Fruit fly (Drosophila melanogaster) whole organism, wandering third instar larva: ENCODE data around the gene SP1029.

Experiments used
- Abd-B ChIP-seq: fragments of >200 bp; optimal IDR thresholded peaks from 2 replicates; lab custom pipeline; 2017; ENCODE audit warnings: missing biosample characterization, missing genetic modification characterization
- CG32264 ChIP-seq: fragments of 200-800 bp; sonication (Bioruptor generic); optimal IDR thresholded peaks from 2 replicates; lab custom pipeline; 2016; ENCODE audit warnings: missing biosample characterization, missing genetic modification characterization
- CG9705 ChIP-seq: fragments of 200-800 bp; sonication (Bioruptor generic); optimal IDR thresholded peaks from 2 replicates; lab custom pipeline; 2018; ENCODE audit warnings: missing biosample characterization, mild to moderate bottlenecking, missing genetic modification characterization
- CrebA ChIP-seq: fragments of 200-800 bp; sonication (Bioruptor generic); optimal IDR thresholded peaks from 2 replicates; lab custom pipeline; 2016; ENCODE audit warnings: missing biosample characterization, mild to moderate bottlenecking, missing genetic modification characterization, borderline replicate concordance
- Dfd ChIP-seq: fragments of >200 bp; optimal IDR thresholded peaks from 2 replicates; lab custom pipeline; 2017; ENCODE audit warnings: missing biosample characterization, missing genetic modification characterization
- Dif ChIP-seq: fragments of 200-275, 200-300 bp; sonication (Bioruptor generic); optimal IDR thresholded peaks from 2 replicates; lab custom pipeline; 2018; ENCODE audit warnings: missing biosample characterization, missing genetic modification characterization; ENCODE audit not compliant: partially characterized antibody
- GATAd ChIP-seq: sonication (Bioruptor generic); optimal IDR thresholded peaks from 2 replicates; lab custom pipeline; 2016; ENCODE audit warnings: missing biosample characterization, missing genetic modification characterization
- HLH106 ChIP-seq: fragments of 200-800 bp; optimal IDR thresholded peaks from 3 replicates; lab custom pipeline; 2019; ENCODE audit warnings: missing biosample characterization, mild to moderate bottlenecking, missing genetic modification characterization, moderate library complexity
- Hnf4 ChIP-seq: fragments of 200-800 bp; sonication (Bioruptor generic); optimal IDR thresholded peaks from 2 replicates; lab custom pipeline; 2016; ENCODE audit warnings: missing biosample characterization, mild to moderate bottlenecking, missing genetic modification characterization
- Hr78 ChIP-seq: fragments of >200 bp; optimal IDR thresholded peaks from 2 replicates; lab custom pipeline; 2017; ENCODE audit warnings: missing biosample characterization, missing genetic modification characterization
- Hr83 ChIP-seq: fragments of 200-300 bp; sonication (Bioruptor generic); optimal IDR thresholded peaks from 2 replicates; lab custom pipeline; 2016; ENCODE audit warnings: missing biosample characterization, mild to moderate bottlenecking, missing genetic modification characterization, moderate library complexity; ENCODE audit not compliant: poor library complexity, severe bottlenecking
- Jra ChIP-seq: sonication (Bioruptor generic); optimal IDR thresholded peaks from 2 replicates; lab custom pipeline; 2016; ENCODE audit warnings: missing biosample characterization, missing genetic modification characterization
- Mio ChIP-seq: sonication (Bioruptor generic); optimal IDR thresholded peaks from 2 replicates; lab custom pipeline; 2016; ENCODE audit warnings: missing biosample characterization, missing genetic modification characterization
- Myc ChIP-seq: fragments of >200 bp; optimal IDR thresholded peaks from 2 replicates; lab custom pipeline; 2017
- N ChIP-seq: fragments of >200 bp; optimal IDR thresholded peaks from 2 replicates; lab custom pipeline; 2018; ENCODE audit warnings: missing biosample characterization, missing external identifiers, missing genetic modification characterization
- OdsH ChIP-seq: fragments of 200-800 bp; sonication (Bioruptor generic); optimal IDR thresholded peaks from 2 replicates; lab custom pipeline; 2016; ENCODE audit warnings: missing biosample characterization, mild to moderate bottlenecking, missing genetic modification characterization
- Rel ChIP-seq, 2 experiments: fragments of 200-800 bp; sonication (Bioruptor generic) in 1 of 2; optimal IDR thresholded peaks; 2 replicates in 1 of 2; 3 replicates in 1 of 2; lab custom pipeline; 2016 to 2019; ENCODE audit warnings: mild to moderate bottlenecking in 2 of 2, missing biosample characterization in 2 of 2, missing genetic modification characterization in 2 of 2, moderate library complexity in 1 of 2
- Sp1 ChIP-seq: fragments of 200-800 bp; sonication (Bioruptor generic); optimal IDR thresholded peaks from 3 replicates; lab custom pipeline; 2019; ENCODE audit warnings: missing biosample characterization, mild to moderate bottlenecking, missing genetic modification characterization, moderate library complexity
- Vsx2 ChIP-seq: fragments of 200-300, 225-300 bp; sonication (Bioruptor generic); optimal IDR thresholded peaks from 2 replicates; lab custom pipeline; 2018; ENCODE audit warnings: missing biosample characterization, missing genetic modification characterization; ENCODE audit not compliant: partially characterized antibody
- br ChIP-seq: fragments of 200-800 bp; sonication (Bioruptor generic); optimal IDR thresholded peaks from 2 replicates; lab custom pipeline; 2016; ENCODE audit warnings: missing biosample characterization, missing genetic modification characterization
- brk ChIP-seq: fragments of 200-800 bp; sonication (Bioruptor generic); optimal IDR thresholded peaks from 2 replicates; lab custom pipeline; 2016; ENCODE audit warnings: missing biosample characterization, mild to moderate bottlenecking, missing genetic modification characterization
- dl ChIP-seq, 2 experiments: fragments of 175-275, 200-275 bp in 1 of 2; fragments of 200-275 bp in 1 of 2; sonication (Bioruptor generic); optimal IDR thresholded peaks; lab custom pipeline; 2018; ENCODE audit warnings: mild to moderate bottlenecking in 2 of 2, missing biosample characterization in 2 of 2, missing genetic modification characterization in 2 of 2, moderate library complexity in 2 of 2; ENCODE audit not compliant: partially characterized antibody in 2 of 2, insufficient read depth in 1 of 2
- dmrt93B ChIP-seq: fragments of 200-800 bp; sonication (Bioruptor generic); optimal IDR thresholded peaks from 2 replicates; lab custom pipeline; 2018; ENCODE audit warnings: missing biosample characterization, mild to moderate bottlenecking, missing genetic modification characterization
- dsf ChIP-seq: sonication (Bioruptor generic); optimal IDR thresholded peaks from 2 replicates; lab custom pipeline; 2016; ENCODE audit warnings: missing biosample characterization, missing genetic modification characterization, borderline replicate concordance
- ey ChIP-seq: fragments of 200-800 bp; sonication (Bioruptor generic); optimal IDR thresholded peaks from 2 replicates; lab custom pipeline; 2016; ENCODE audit warnings: missing biosample characterization, missing genetic modification characterization
- foxo ChIP-seq, 2 experiments: fragments of 200-800 bp; sonication (Bioruptor generic); optimal IDR thresholded peaks; 2 replicates in 1 of 2; 3 replicates in 1 of 2; lab custom pipeline; 2016 to 2017; ENCODE audit warnings: missing biosample characterization in 2 of 2, missing genetic modification characterization in 2 of 2
- fru ChIP-seq: fragments of 200-800 bp; sonication (Bioruptor generic); optimal IDR thresholded peaks from 3 replicates; lab custom pipeline; 2016; ENCODE audit warnings: missing biosample characterization, mild to moderate bottlenecking, missing genetic modification characterization
- h ChIP-seq: fragments of 200-800 bp; sonication (Bioruptor generic); optimal IDR thresholded peaks from 3 replicates; lab custom pipeline; 2016; ENCODE audit warnings: missing biosample characterization, mild to moderate bottlenecking, missing genetic modification characterization
- jim ChIP-seq: fragments of 175-275, 200-325 bp; sonication (Bioruptor generic); optimal IDR thresholded peaks from 2 replicates; lab custom pipeline; 2016; ENCODE audit warnings: missing biosample characterization, mild to moderate bottlenecking, missing genetic modification characterization
- lola ChIP-seq: fragments of >200 bp; optimal IDR thresholded peaks from 2 replicates; lab custom pipeline; 2017; ENCODE audit warnings: missing biosample characterization, missing genetic modification characterization
- pan ChIP-seq: fragments of >200 bp; optimal IDR thresholded peaks from 2 replicates; lab custom pipeline; 2017
- psq ChIP-seq: fragments of 200-800 bp; sonication (Bioruptor generic); optimal IDR thresholded peaks from 3 replicates; lab custom pipeline; 2017; ENCODE audit warnings: missing biosample characterization, mild to moderate bottlenecking, missing genetic modification characterization, moderate library complexity
- rgr ChIP-seq: fragments of 200-800 bp; sonication (Bioruptor generic); optimal IDR thresholded peaks from 3 replicates; lab custom pipeline; 2016; ENCODE audit warnings: missing biosample characterization, mild to moderate bottlenecking, missing genetic modification characterization
- sage ChIP-seq: fragments of 200-800 bp; sonication (Bioruptor generic); optimal IDR thresholded peaks from 2 replicates; lab custom pipeline; 2016; ENCODE audit warnings: missing biosample characterization, mild to moderate bottlenecking, missing genetic modification characterization
- sv ChIP-seq: fragments of 200-800 bp; sonication (Bioruptor generic); optimal IDR thresholded peaks from 3 replicates; lab custom pipeline; 2016; ENCODE audit warnings: missing biosample characterization, missing genetic modification characterization
- tai ChIP-seq: sonication (Bioruptor generic); optimal IDR thresholded peaks from 2 replicates; lab custom pipeline; 2016; ENCODE audit warnings: missing biosample characterization, missing genetic modification characterization
- usp ChIP-seq: fragments of >200 bp; optimal IDR thresholded peaks from 2 replicates; lab custom pipeline; 2017; ENCODE audit warnings: missing biosample characterization, missing genetic modification characterization
- woc ChIP-seq: sonication (Bioruptor generic); optimal IDR thresholded peaks from 2 replicates; lab custom pipeline; 2016; ENCODE audit warnings: missing biosample characterization, mild to moderate bottlenecking, missing genetic modification characterization

SP1029 gene

dm6 chr3R:29214262-29214661 is 36.0 kb downstream of the SP1029 start:
- no peak for TF ChIP-seq Dfd (GFP tag; lab: Kevin White, UChicago)
- TF ChIP-seq br (GFP tag; lab: Kevin White, UChicago): peak; percentile 100
- TF ChIP-seq Abd-B: no peak
- TF ChIP-seq fru (GFP tag; lab: Kevin White, UChicago): peak; percentile 100
- TF ChIP-seq lola (GFP tag; lab: Kevin White, UChicago): no peak
- peak; percentile 99 for TF ChIP-seq CG32264 (GFP tag; lab: Kevin White, UChicago)
- TF ChIP-seq OdsH (GFP tag; lab: Kevin White, UChicago): peak; percentile 100
- TF ChIP-seq foxo (GFP tag; optimal IDR thresholded peaks at IDR 0.05; lab: Kevin White, UChicago): peak; percentile 99 to 100
- peak; percentile 87 for TF ChIP-seq jim (GFP tag; lab: Kevin White, UChicago)
- peak; percentile 98 for TF ChIP-seq brk
- TF ChIP-seq h (GFP tag; lab: Kevin White, UChicago): peak; percentile 100
- peak; percentile 99 for TF ChIP-seq psq (GFP tag; lab: Kevin White, UChicago)
- TF ChIP-seq tai (GFP tag; lab: Kevin White, UChicago): no peak
- TF ChIP-seq Mio (GFP tag; lab: Kevin White, UChicago): peak; percentile 97
- peak; percentile 100 for TF ChIP-seq HLH106 (tag; lab: Kevin White, UChicago)
- TF ChIP-seq Vsx2: no peak
- TF ChIP-seq Hr83: peak; percentile 99
- peak; percentile 100 for TF ChIP-seq Sp1 (GFP tag; lab: Kevin White, UChicago)
- TF ChIP-seq Dif: no peak
- TF ChIP-seq CG9705 (GFP tag; lab: Kevin White, UChicago): peak; percentile 100
- peak; percentile 99 for TF ChIP-seq sage (GFP tag; lab: Kevin White, UChicago)
- TF ChIP-seq N: peak; percentile 45
- no peak for TF ChIP-seq dl (GFP tag; optimal IDR thresholded peaks at IDR 0.05; lab: Kevin White, UChicago; ENCODE audit: insufficient read depth in 1 of 2, partially characterized antibody in 2 of 2)
- peak; percentile 99 for TF ChIP-seq woc (GFP tag; lab: Kevin White, UChicago)
- TF ChIP-seq Hnf4 (GFP tag; lab: Kevin White, UChicago): peak; percentile 100
- TF ChIP-seq usp (GFP tag; lab: Kevin White, UChicago): no peak
- peak; percentile 99 for TF ChIP-seq GATAd (GFP tag; lab: Kevin White, UChicago)
- TF ChIP-seq CrebA: peak; percentile 99
- TF ChIP-seq dmrt93B (GFP tag; lab: Kevin White, UChicago): peak; percentile 99
- peak; percentile 100 for TF ChIP-seq ey (GFP tag; lab: Kevin White, UChicago)
- peak; percentile 97 for TF ChIP-seq dsf (GFP tag; lab: Kevin White, UChicago)
- no peak for TF ChIP-seq pan (lab: Kevin White, UChicago)
- TF ChIP-seq Hr78 (GFP tag; lab: Kevin White, UChicago): no peak
- peak; percentile 99 for TF ChIP-seq Jra (GFP tag; lab: Kevin White, UChicago)
- TF ChIP-seq sv (GFP tag; lab: Kevin White, UChicago): peak; percentile 99
- peak; percentile 100 for TF ChIP-seq Rel (GFP tag; optimal IDR thresholded peaks at IDR 0.05; lab: Kevin White, UChicago)
- TF ChIP-seq Rel (tag; optimal IDR thresholded peaks at IDR 0.05; lab: Kevin White, UChicago): peak; percentile 98
- peak; percentile 100 for TF ChIP-seq rgr
- no peak for TF ChIP-seq Myc (lab: Kevin White, UChicago)

dm6 chr3R:29213416-29213815 is 36.8 kb downstream of the SP1029 start:
- TF ChIP-seq pan (lab: Kevin White, UChicago): no peak
- TF ChIP-seq lola (GFP tag; lab: Kevin White, UChicago): no peak
- no peak for TF ChIP-seq Hnf4 (GFP tag; lab: Kevin White, UChicago)
- no peak for TF ChIP-seq CrebA
- TF ChIP-seq N: no peak
- no peak for TF ChIP-seq tai (GFP tag; lab: Kevin White, UChicago)
- TF ChIP-seq dl (GFP tag; optimal IDR thresholded peaks at IDR 0.05; lab: Kevin White, UChicago; ENCODE audit: insufficient read depth in 1 of 2, partially characterized antibody in 2 of 2): no peak
- no peak for TF ChIP-seq Myc (lab: Kevin White, UChicago)
- no peak for TF ChIP-seq Hr78 (GFP tag; lab: Kevin White, UChicago)
